Worm (Caenorhabditis elegans) whole organism, L2 larva: Measurements from ENCODE around the gene rnf-113.

Source experiments
- ama-1 ChIP-seq: fragments of 150-350 bp; optimal IDR thresholded peaks from 2 replicates; lab custom pipeline; 2018; ENCODE audit warnings: inconsistent platforms
- ceh-82 ChIP-seq: fragments of 150-350 bp; optimal IDR thresholded peaks from 2 replicates; lab custom pipeline; 2014; ENCODE audit warnings: missing biosample characterization, missing genetic modification characterization

DNA sequence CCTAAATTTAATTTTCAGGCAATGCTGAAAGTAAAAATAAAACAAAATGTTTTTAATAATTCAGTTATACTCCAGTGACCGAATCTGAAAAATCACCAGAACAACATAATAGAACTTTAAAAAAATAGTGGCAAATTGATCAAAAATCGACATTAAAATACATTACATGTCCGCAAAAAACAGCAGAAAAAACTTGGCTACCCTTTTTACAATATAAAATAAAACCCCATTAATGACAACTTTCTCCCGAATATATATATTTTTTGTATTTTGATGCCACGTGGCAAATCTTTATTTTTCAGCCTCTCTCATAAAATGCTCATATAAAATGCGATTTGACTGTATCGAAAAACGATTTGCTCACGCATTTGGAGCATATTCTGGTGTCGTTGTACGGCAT is 24.1 kb upstream of the rnf-113 start, which contains the start of gene ptr-19:
- TF ChIP-seq ama-1 (lab: Kevin White, UChicago) (no peak), ceh-82 (no peak)
